Fruit fly (Drosophila melanogaster) whole organism, embryonic: ENCODE results near the gene CG43448.
A peak's percentile ranks its signal among the peaks of the same experiment; 100 is the strongest.

Source experiments
- B-H2 ChIP-seq: fragments of 200-800 bp; sonication (Bioruptor generic); optimal IDR thresholded peaks from 2 replicates; lab custom pipeline; 2018; ENCODE audit warnings: missing biosample characterization, mild to moderate bottlenecking, missing genetic modification characterization
- CG11093 ChIP-seq: fragments of 200-800 bp; sonication (Bioruptor generic); IDR thresholded peaks from 3 replicates; pipeline ENCODE4 v1.3.6; 2022; ENCODE audit warnings: missing biosample characterization, missing genetic modification characterization
- CG11560 ChIP-seq: fragments of 200-800 bp; sonication (Bioruptor generic); IDR thresholded peaks from 3 replicates; pipeline ENCODE4 v1.3.6; 2022; ENCODE audit warnings: missing biosample characterization, missing genetic modification characterization
- CG11723 ChIP-seq: fragments of 200-800 bp; sonication (Bioruptor generic); optimal IDR thresholded peaks from 2 replicates; lab custom pipeline; 2017; ENCODE audit warnings: missing biosample characterization, mild to moderate bottlenecking, missing genetic modification characterization
- CG12769 ChIP-seq: fragments of 200-800 bp; sonication (Bioruptor generic); optimal IDR thresholded peaks from 2 replicates; lab custom pipeline; 2019; ENCODE audit warnings: missing biosample characterization, mild to moderate bottlenecking, missing genetic modification characterization, moderate library complexity
- CG12942 ChIP-seq: fragments of 200-800 bp; sonication (Bioruptor generic); optimal IDR thresholded peaks from 3 replicates; lab custom pipeline; 2016; ENCODE audit warnings: missing biosample characterization, missing genetic modification characterization
- CG13424 ChIP-seq: fragments of 200-800 bp; sonication (Bioruptor generic); optimal IDR thresholded peaks from 2 replicates; lab custom pipeline; 2019; ENCODE audit warnings: missing biosample characterization, mild to moderate bottlenecking, missing genetic modification characterization, moderate library complexity
- CG13775 ChIP-seq: fragments of 200-800 bp; sonication (Bioruptor generic); optimal IDR thresholded peaks from 3 replicates; lab custom pipeline; 2017; ENCODE audit warnings: missing biosample characterization, mild to moderate bottlenecking, missing genetic modification characterization
- CG15601 ChIP-seq: fragments of 200-800 bp; sonication (Bioruptor generic); optimal IDR thresholded peaks from 3 replicates; lab custom pipeline; 2019; ENCODE audit warnings: missing biosample characterization, mild to moderate bottlenecking, missing genetic modification characterization, moderate library complexity
- CG17568 ChIP-seq: fragments of 200-800 bp; sonication (Bioruptor generic); optimal IDR thresholded peaks from 2 replicates; lab custom pipeline; 2018; ENCODE audit warnings: missing biosample characterization, mild to moderate bottlenecking, missing genetic modification characterization, moderate library complexity
- CG17802 ChIP-seq: fragments of 200-800 bp; sonication (Bioruptor generic); optimal IDR thresholded peaks from 2 replicates; lab custom pipeline; 2018; ENCODE audit warnings: missing biosample characterization, mild to moderate bottlenecking, missing genetic modification characterization, moderate library complexity
- CG18011 ChIP-seq: fragments of 200-800 bp; sonication (Bioruptor generic); optimal IDR thresholded peaks from 2 replicates; lab custom pipeline; 2017; ENCODE audit warnings: missing biosample characterization, missing genetic modification characterization, mild to moderate bottlenecking, moderate library complexity, missing genotype
- CG2120 ChIP-seq: fragments of 200-800 bp; sonication (Bioruptor generic); optimal IDR thresholded peaks from 3 replicates; lab custom pipeline; 2016; ENCODE audit warnings: missing biosample characterization, missing genetic modification characterization
- CG2712 ChIP-seq: fragments of 200-800 bp; optimal IDR thresholded peaks from 3 replicates; lab custom pipeline; 2019; ENCODE audit warnings: missing biosample characterization, mild to moderate bottlenecking, missing genetic modification characterization, moderate library complexity
- CG30403 ChIP-seq: fragments of 200-800 bp; sonication (Bioruptor generic); optimal IDR thresholded peaks from 3 replicates; lab custom pipeline; 2016; ENCODE audit warnings: missing biosample characterization, missing genetic modification characterization
- CG31388 ChIP-seq: fragments of 200-800 bp; sonication (Bioruptor generic); optimal IDR thresholded peaks from 2 replicates; lab custom pipeline; 2016; ENCODE audit warnings: missing biosample characterization, missing genetic modification characterization
- CG43689 ChIP-seq: fragments of 200-800 bp; sonication (Bioruptor generic); IDR thresholded peaks from 2 replicates; pipeline ENCODE4 v1.3.6; 2022; ENCODE audit warnings: missing biosample characterization, missing genetic modification characterization
- CG4424 ChIP-seq: fragments of 200-800 bp; sonication (Bioruptor generic); optimal IDR thresholded peaks from 3 replicates; lab custom pipeline; 2016; ENCODE audit warnings: missing biosample characterization, missing genetic modification characterization
- CG4854 ChIP-seq: fragments of 200-800 bp; sonication (Bioruptor generic); optimal IDR thresholded peaks from 2 replicates; lab custom pipeline; 2016; ENCODE audit warnings: missing biosample characterization, missing genetic modification characterization, inconsistent platforms
- CG7839 ChIP-seq: fragments of 200-800 bp; sonication (Bioruptor generic); optimal IDR thresholded peaks from 3 replicates; lab custom pipeline; 2018; ENCODE audit warnings: missing biosample characterization, mild to moderate bottlenecking, missing genetic modification characterization, moderate library complexity
- CG7987 ChIP-seq: fragments of 200-800 bp; sonication (Bioruptor generic); optimal IDR thresholded peaks from 2 replicates; lab custom pipeline; 2018; ENCODE audit warnings: missing biosample characterization, mild to moderate bottlenecking, missing genetic modification characterization, moderate library complexity
- CG8089 ChIP-seq: fragments of 200-800 bp; sonication (Bioruptor generic); optimal IDR thresholded peaks from 3 replicates; lab custom pipeline; 2016; ENCODE audit warnings: missing biosample characterization, missing genetic modification characterization
- CG9437 ChIP-seq: fragments of 200-800 bp; sonication (Bioruptor generic); optimal IDR thresholded peaks from 2 replicates; lab custom pipeline; 2018; ENCODE audit warnings: missing biosample characterization, mild to moderate bottlenecking, missing genetic modification characterization
- CHES-1-like ChIP-seq: fragments of 200-800 bp; sonication (Bioruptor generic); optimal IDR thresholded peaks from 2 replicates; lab custom pipeline; 2016; ENCODE audit warnings: missing biosample characterization, missing genetic modification characterization
- Doc3 ChIP-seq: fragments of 200-800 bp; sonication (Bioruptor generic); IDR thresholded peaks from 3 replicates; pipeline ENCODE4 v1.3.6; 2022; ENCODE audit warnings: missing biosample characterization, missing genetic modification characterization; ENCODE audit not compliant: partially characterized antibody
- Eip74EF ChIP-seq, 2 experiments: fragments of 200-800 bp in 1 of 2; fragments of >200 bp in 1 of 2; sonication (Bioruptor generic) in 1 of 2; optimal IDR thresholded peaks; 2 replicates each; lab custom pipeline; 2017 to 2019; ENCODE audit warnings: missing biosample characterization in 2 of 2, missing genetic modification characterization in 2 of 2, mild to moderate bottlenecking in 1 of 2, moderate library complexity in 1 of 2
- Ets97D ChIP-seq: fragments of 200-800 bp; sonication (Bioruptor generic); optimal IDR thresholded peaks from 3 replicates; lab custom pipeline; 2016; ENCODE audit warnings: missing biosample characterization, missing genetic modification characterization
- NFAT ChIP-seq: fragments of 200-800 bp; sonication (Bioruptor generic); IDR thresholded peaks from 2 replicates; pipeline ENCODE4 v1.3.6; 2022; ENCODE audit warnings: missing biosample characterization, missing genetic modification characterization
- Opbp ChIP-seq: fragments of 200-800 bp; sonication (Bioruptor generic); IDR thresholded peaks from 3 replicates; pipeline ENCODE4 v1.3.6; 2022; ENCODE audit warnings: missing biosample characterization, missing genetic modification characterization; ENCODE audit not compliant: partially characterized antibody
- Rfx ChIP-seq: fragments of 200-800 bp; sonication (Bioruptor generic); IDR thresholded peaks from 2 replicates; pipeline ENCODE4 v1.3.6; 2022; ENCODE audit warnings: missing biosample characterization, missing genetic modification characterization
- Rx ChIP-seq: fragments of 200-800 bp; sonication (Bioruptor generic); IDR thresholded peaks from 2 replicates; pipeline ENCODE4 v1.3.6; 2022; ENCODE audit warnings: missing biosample characterization, missing genetic modification characterization
- Sin3A ChIP-seq: fragments of >200 bp; optimal IDR thresholded peaks from 2 replicates; lab custom pipeline; 2018
- Sox100B ChIP-seq: fragments of 200-800 bp; sonication (Bioruptor generic); optimal IDR thresholded peaks from 3 replicates; lab custom pipeline; 2018; ENCODE audit warnings: missing biosample characterization, mild to moderate bottlenecking, missing genetic modification characterization
- Xbp1 ChIP-seq: fragments of 200-800 bp; sonication (Bioruptor generic); optimal IDR thresholded peaks from 3 replicates; lab custom pipeline; 2016; ENCODE audit warnings: missing biosample characterization, mild to moderate bottlenecking, missing genetic modification characterization
- caup ChIP-seq: fragments of 200-800 bp; sonication (Bioruptor generic); optimal IDR thresholded peaks from 3 replicates; lab custom pipeline; 2017; ENCODE audit warnings: missing biosample characterization, mild to moderate bottlenecking, missing genetic modification characterization, moderate library complexity; ENCODE audit not compliant: severe bottlenecking
- croc ChIP-seq: fragments of 200-800 bp; sonication (Bioruptor generic); conservative IDR thresholded peaks from 3 replicates; pipeline ENCODE4 v1.3.6; 2022; ENCODE audit warnings: missing biosample characterization, missing genetic modification characterization
- dmrt11E ChIP-seq: fragments of 200-800 bp; sonication (Bioruptor generic); optimal IDR thresholded peaks from 3 replicates; lab custom pipeline; 2018; ENCODE audit warnings: missing biosample characterization, mild to moderate bottlenecking, missing genetic modification characterization, moderate library complexity
- emc ChIP-seq: fragments of 200-800 bp; sonication (Bioruptor generic); optimal IDR thresholded peaks from 2 replicates; lab custom pipeline; 2016; ENCODE audit warnings: missing biosample characterization, missing genetic modification characterization
- en ChIP-seq: fragments of 200-800 bp; sonication (Bioruptor generic); optimal IDR thresholded peaks from 2 replicates; lab custom pipeline; 2016; ENCODE audit warnings: missing biosample characterization, missing genetic modification characterization
- eyg ChIP-seq: fragments of 200-800 bp; sonication (Bioruptor generic); optimal IDR thresholded peaks from 3 replicates; lab custom pipeline; 2016; ENCODE audit warnings: missing biosample characterization, missing genetic modification characterization
- gt ChIP-seq: fragments of 200-800 bp; sonication (Bioruptor generic); IDR thresholded peaks from 2 replicates; pipeline ENCODE4 v1.3.6; 2022; ENCODE audit warnings: missing biosample characterization, missing genetic modification characterization
- jing ChIP-seq: fragments of 200-800 bp; sonication (Bioruptor generic); optimal IDR thresholded peaks from 2 replicates; lab custom pipeline; 2018; ENCODE audit warnings: missing biosample characterization, mild to moderate bottlenecking, missing genetic modification characterization
- klu ChIP-seq: fragments of 200-800 bp; sonication (Bioruptor generic); IDR thresholded peaks from 2 replicates; pipeline ENCODE4 v1.3.6; 2022; ENCODE audit warnings: missing biosample characterization, missing genetic modification characterization
- luna ChIP-seq: fragments of 200-800 bp; sonication (Bioruptor generic); optimal IDR thresholded peaks from 2 replicates; lab custom pipeline; 2016; ENCODE audit warnings: missing biosample characterization, missing genetic modification characterization
- org-1 ChIP-seq: fragments of 200-800 bp; sonication (Bioruptor generic); optimal IDR thresholded peaks from 2 replicates; lab custom pipeline; 2017; ENCODE audit warnings: missing biosample characterization, missing genetic modification characterization
- peb ChIP-seq: fragments of 200-800 bp; sonication (Bioruptor generic); IDR thresholded peaks from 2 replicates; pipeline ENCODE4 v1.3.6; 2022; ENCODE audit warnings: missing biosample characterization, missing genetic modification characterization
- sc ChIP-seq, 3 experiments: fragments of >200 bp in 2 of 3; fragments of 200-800 bp in 1 of 3; sonication (Bioruptor generic) in 1 of 3; optimal IDR thresholded peaks; 2 replicates in 2 of 3; 3 replicates in 1 of 3; lab custom pipeline; 2017; ENCODE audit warnings: mild to moderate bottlenecking in 1 of 3, missing biosample characterization in 1 of 3, missing genetic modification characterization in 1 of 3, missing genetic modification reagents in 1 of 3
- stc ChIP-seq: fragments of 200-800 bp; sonication (Bioruptor generic); IDR thresholded peaks from 2 replicates; pipeline ENCODE4 v1.3.6; 2022; ENCODE audit warnings: missing biosample characterization, missing genetic modification characterization
- zen2 ChIP-seq: fragments of 200-800 bp; sonication (Bioruptor generic); IDR thresholded peaks from 3 replicates; pipeline ENCODE4 v1.3.6; 2022; ENCODE audit warnings: missing biosample characterization, missing genetic modification characterization; ENCODE audit not compliant: partially characterized antibody
- zfh1 ChIP-seq: fragments of 200-800 bp; sonication (Bioruptor generic); IDR thresholded peaks from 3 replicates; pipeline ENCODE4 v1.3.6; 2022; ENCODE audit warnings: missing biosample characterization, missing genetic modification characterization

Gene CG43448

DNA sequence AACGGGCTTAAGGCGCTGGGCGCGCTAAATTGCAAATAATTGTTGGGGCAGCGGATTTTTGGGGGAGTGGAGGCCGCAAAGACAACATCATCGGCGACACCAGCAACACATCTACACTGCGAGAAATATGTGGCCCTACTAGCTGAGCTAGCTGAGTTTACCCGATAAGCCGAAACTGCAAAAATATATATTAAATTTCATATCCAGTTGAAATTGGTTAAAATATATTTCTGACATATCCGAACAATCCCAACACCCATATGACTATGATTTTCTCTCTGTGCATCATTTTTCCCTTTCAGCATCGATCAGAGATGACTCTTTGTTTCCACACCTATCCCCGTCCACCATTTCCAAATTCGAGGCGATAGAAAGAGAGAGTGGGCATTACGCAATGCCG lies 47.7 kb downstream of the CG43448 start (continued):
- TF ChIP-seq CG2712 (tag; lab: Kevin White, UChicago) (peak; percentile 79), B-H2 (no peak), stc (peak; percentile 67), CG11093 (GFP tag; lab: Robert Waterston, UW) (peak; percentile 48; the same call in 1 of the 3 replicates), CG15601 (peak; percentile 42), zfh1 (GFP tag; lab: Robert Waterston, UW) (peak; percentile 81), zen2 (GFP tag; lab: Robert Waterston, UW) (no peak), CG17802 (tag; lab: Kevin White, UChicago) (peak; percentile 33), Rx (GFP tag; lab: Robert Waterston, UW) (peak; percentile 73), NFAT (GFP tag; lab: Robert Waterston, UW) (0 out of 2 replicates have a peak, but pooled peaks have one; percentile 31), Sin3A (lab: Kevin White, UChicago) (no peak), Eip74EF (GFP tag; optimal IDR thresholded peaks at IDR 0.05; lab: Kevin White, UChicago) (peak in 1 of 2 experiments; percentile 63), CG31388 (GFP tag; lab: Kevin White, UChicago) (peak; percentile 45), jing (GFP tag; lab: Kevin White, UChicago) (peak; percentile 53), Doc3 (no peak), Opbp (GFP tag; lab: Robert Waterston, UW) (no peak), Rfx (GFP tag; lab: Robert Waterston, UW) (peak; percentile 84), gt (peak; percentile 42; the same call in 1 of the 2 replicates), CG12769 (tag; lab: Kevin White, UChicago) (peak; percentile 80), eyg (GFP tag; lab: Kevin White, UChicago) (no peak), CG13775 (GFP tag; lab: Kevin White, UChicago) (peak; percentile 23), Xbp1 (peak; percentile 76), CG8089 (no peak), CG30403 (GFP tag; lab: Kevin White, UChicago) (peak; percentile 75), CG18011 (peak; percentile 17), CG11560 (peak; percentile 61; the same call in 1 of the 3 replicates), CG12942 (GFP tag; lab: Kevin White, UChicago) (peak; percentile 41), CG7839 (tag; lab: Kevin White, UChicago) (peak; percentile 77), Sox100B (GFP tag; lab: Kevin White, UChicago) (peak; percentile 71), caup (GFP tag; lab: Kevin White, UChicago) (peak; percentile 56), CG17568 (GFP tag; lab: Kevin White, UChicago) (peak; percentile 30), CG13424 (tag; lab: Kevin White, UChicago) (peak; percentile 76), en (GFP tag; lab: Kevin White, UChicago) (peak; percentile 22), peb (GFP tag; lab: Robert Waterston, UW) (peak; percentile 59; the same call in 1 of the 2 replicates), CG4424 (GFP tag; lab: Kevin White, UChicago) (peak; percentile 62), CHES-1-like (GFP tag; lab: Kevin White, UChicago) (peak; percentile 21), sc (optimal IDR thresholded peaks at IDR 0.05; lab: Kevin White, UChicago) (no peak), sc (GFP tag; optimal IDR thresholded peaks at IDR 0.05; lab: Kevin White, UChicago) (peak; percentile 21), CG43689 (GFP tag; lab: Robert Waterston, UW) (peak; percentile 58), dmrt11E (tag; lab: Kevin White, UChicago) (peak; percentile 48), CG4854 (GFP tag; lab: Kevin White, UChicago) (peak; percentile 36), CG2120 (GFP tag; lab: Kevin White, UChicago) (peak; percentile 62), emc (GFP tag; lab: Kevin White, UChicago) (peak; percentile 26), Ets97D (GFP tag; lab: Kevin White, UChicago) (peak; percentile 19), luna (GFP tag; lab: Kevin White, UChicago) (no peak), CG11723 (GFP tag; lab: Kevin White, UChicago) (peak; percentile 47), org-1 (GFP tag; lab: Kevin White, UChicago) (peak; percentile 53), CG7987 (no peak), croc (GFP tag; lab: Robert Waterston, UW) (peak; percentile 65), CG9437 (GFP tag; lab: Kevin White, UChicago) (peak; percentile 56), klu (GFP tag; lab: Robert Waterston, UW) (peak; percentile 52)
